Fruit fly (Drosophila melanogaster): ENCODE results near the gene CG13458.

The CG13458 gene

DNA sequence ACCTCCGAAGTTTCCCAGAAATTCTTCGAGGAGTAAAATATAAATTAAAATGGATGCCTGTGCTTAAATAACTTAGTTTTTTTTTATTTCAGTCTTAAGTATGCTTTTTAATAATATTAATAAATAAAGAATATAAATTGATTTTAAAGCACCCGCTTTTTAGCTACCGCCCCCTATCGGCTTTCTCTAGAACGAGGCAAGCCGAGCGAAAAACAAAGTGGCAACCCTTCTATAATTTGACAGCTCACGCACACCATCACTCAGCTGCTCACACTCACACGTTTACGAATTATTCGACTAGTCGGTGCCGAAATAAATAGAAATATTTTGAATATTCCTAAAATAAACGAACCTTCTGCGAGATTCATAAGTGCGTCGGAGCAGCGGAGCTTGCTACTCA, 48.2 kb downstream of the CG13458 start, which contains the start of gene CG6878 (continued):
- TF ChIP-seq CG8281 (tag; optimal IDR thresholded peaks at IDR 0.05), result no peak
- TF ChIP-seq sd (tag; optimal IDR thresholded peaks at IDR 0.05), result no peak
- no peak for TF ChIP-seq bigmax (GFP tag; optimal IDR thresholded peaks at IDR 0.05)
- peak; percentile 43 for TF ChIP-seq caup (GFP tag; optimal IDR thresholded peaks at IDR 0.05; ENCODE audit: severe bottlenecking)
- no peak for TF ChIP-seq CG9437 (GFP tag; optimal IDR thresholded peaks at IDR 0.05)
- TF ChIP-seq CG15696 (tag; optimal IDR thresholded peaks at IDR 0.05), result peak; percentile 13
- no peak for TF ChIP-seq Rx (GFP tag; IDR thresholded peaks at IDR 0.05)
- no peak for TF ChIP-seq run (tag; optimal IDR thresholded peaks at IDR 0.05)
- no peak for TF ChIP-seq CG9215 (GFP tag; IDR thresholded peaks at IDR 0.05)
- TF ChIP-seq HmgZ (tag; optimal IDR thresholded peaks at IDR 0.05), result peak; percentile 69
- peak; percentile 36 for TF ChIP-seq CG10431 (GFP tag; optimal IDR thresholded peaks at IDR 0.05)
- TF ChIP-seq Lhr (GFP tag; optimal IDR thresholded peaks at IDR 0.05), result peak; percentile 54
- TF ChIP-seq cas (GFP tag; IDR thresholded peaks at IDR 0.05), result no peak
- TF ChIP-seq hb (GFP tag; IDR thresholded peaks at IDR 0.05; ENCODE audit: partially characterized antibody), result no peak
- TF ChIP-seq CG10274 (GFP tag; optimal IDR thresholded peaks at IDR 0.05), result no peak
- peak; percentile 37 for TF ChIP-seq CG15601 (tag; optimal IDR thresholded peaks at IDR 0.05)
- no peak for TF ChIP-seq pnt (GFP tag; optimal IDR thresholded peaks at IDR 0.05)
- no peak for TF ChIP-seq exex (tag; optimal IDR thresholded peaks at IDR 0.05)
- no peak for TF ChIP-seq Sox100B (GFP tag; optimal IDR thresholded peaks at IDR 0.05)
- TF ChIP-seq zen (tag; optimal IDR thresholded peaks at IDR 0.05), result peak; percentile 4
- no peak for TF ChIP-seq Dfd (GFP tag; optimal IDR thresholded peaks at IDR 0.05)
- no peak for TF ChIP-seq Taf1 (GFP tag; IDR thresholded peaks at IDR 0.05)
- TF ChIP-seq amos (GFP tag; IDR thresholded peaks at IDR 0.05; ENCODE audit: partially characterized antibody), result peak; percentile 47; the same call in 1 of the 2 replicates
- TF ChIP-seq D19B (GFP tag; optimal IDR thresholded peaks at IDR 0.05), result no peak
- peak; percentile 34; the same call in 1 of the 2 replicates for TF ChIP-seq unc-4 (GFP tag; IDR thresholded peaks at IDR 0.05; ENCODE audit: partially characterized antibody)
- no peak for TF ChIP-seq ranshi (GFP tag; IDR thresholded peaks at IDR 0.05)
- no peak for TF ChIP-seq Hand (GFP tag; optimal IDR thresholded peaks at IDR 0.05)
- peak; percentile 29 for TF ChIP-seq CG9817 (tag; optimal IDR thresholded peaks at IDR 0.05)
- TF ChIP-seq CG8944 (GFP tag; optimal IDR thresholded peaks at IDR 0.05), result no peak
- TF ChIP-seq CG11560 (tag; IDR thresholded peaks at IDR 0.05), result no peak
- TF ChIP-seq schlank (tag; optimal IDR thresholded peaks at IDR 0.05), result no peak
- peak; percentile 55 for TF ChIP-seq sug (tag; optimal IDR thresholded peaks at IDR 0.05)
- peak; percentile 43 for TF ChIP-seq BEAF-32 (GFP tag; optimal IDR thresholded peaks at IDR 0.05)
- no peak for TF ChIP-seq NC2α (GFP tag; optimal IDR thresholded peaks at IDR 0.05)
- no peak for TF ChIP-seq Ravus (GFP tag; IDR thresholded peaks at IDR 0.05)
- TF ChIP-seq sqz (GFP tag; optimal IDR thresholded peaks at IDR 0.05), result no peak
- no peak for TF ChIP-seq Kr (GFP tag; optimal IDR thresholded peaks at IDR 0.05)
- no peak for TF ChIP-seq CG11504 (tag; optimal IDR thresholded peaks at IDR 0.05)
- TF ChIP-seq vnd (GFP tag; IDR thresholded peaks at IDR 0.05; ENCODE audit: partially characterized antibody), result no peak
- TF ChIP-seq Lim3 (GFP tag; IDR thresholded peaks at IDR 0.05), result no peak
- peak; percentile 24 for TF ChIP-seq gem (tag; optimal IDR thresholded peaks at IDR 0.05)
- no peak for TF ChIP-seq CG32767 (GFP tag; IDR thresholded peaks at IDR 0.05)
- peak in 1 of 2 experiments; percentile 11 for TF ChIP-seq bsh (GFP tag; optimal IDR thresholded peaks at IDR 0.05)
- TF ChIP-seq E2f2 (GFP tag; IDR thresholded peaks at IDR 0.05), result peak; percentile 97
- TF ChIP-seq nom (GFP tag; optimal IDR thresholded peaks at IDR 0.05), result no peak
- TF ChIP-seq CG7357 (GFP tag; IDR thresholded peaks at IDR 0.05), result no peak
- TF ChIP-seq sens (GFP tag), result peak; percentile 56
- no peak; the same call in 2 of the 3 replicates for TF ChIP-seq CG34422 (GFP tag; IDR thresholded peaks at IDR 0.05)
- TF ChIP-seq CG9727 (GFP tag; optimal IDR thresholded peaks at IDR 0.05), result no peak
- TF ChIP-seq phol (tag; optimal IDR thresholded peaks at IDR 0.05), result peak; percentile 47

Measured in whole organism, embryonic.